Worm (Caenorhabditis elegans): ENCODE data around the gene T11F9.14.
A peak's percentile ranks its signal among the peaks of the same experiment; 100 is the strongest.

The T11F9.14 gene

DNA sequence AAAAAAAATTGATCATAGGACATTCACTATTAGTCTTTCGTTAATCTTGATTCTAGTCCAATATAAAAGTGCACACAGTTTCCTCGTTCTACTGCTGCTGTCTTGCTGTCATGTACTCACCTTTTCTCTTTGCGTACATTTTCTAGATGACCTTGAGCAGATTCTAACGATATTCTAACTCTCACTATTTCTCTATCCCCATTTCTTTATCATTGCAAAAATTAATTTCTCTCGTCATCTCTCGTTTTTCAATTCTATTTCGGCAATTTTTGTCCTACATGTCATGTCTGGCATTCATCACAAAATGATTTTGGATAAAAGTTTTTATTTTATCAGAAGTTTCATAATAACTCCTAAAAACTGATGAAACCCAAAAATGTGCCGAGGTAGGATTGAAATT is 28.1 kb upstream of the T11F9.14 start, which contains the start of gene ttll-5:
Gene ttll-5, plus strand, starts transcription at position 288 of the 400 bp plus-strand sequence.
- TF ChIP-seq fax-1 (tag; optimal IDR thresholded peaks at IDR 0.05) (no peak), ceh-6 (GFP tag; optimal IDR thresholded peaks at IDR 0.05) (no peak), nfya-1 (tag; optimal IDR thresholded peaks at IDR 0.05) (no peak), pha-2 (tag; optimal IDR thresholded peaks at IDR 0.05) (no peak), hlh-6 (tag; optimal IDR thresholded peaks at IDR 0.05) (no peak), ceh-22 (tag; optimal IDR thresholded peaks at IDR 0.05) (no peak), ets-4 (tag; optimal IDR thresholded peaks at IDR 0.05) (no peak), ceh-24 (tag; optimal IDR thresholded peaks at IDR 0.05) (no peak), ceh-45 (GFP tag; IDR thresholded peaks at IDR 0.05) (no peak), ahr-1 (tag; optimal IDR thresholded peaks at IDR 0.05) (no peak)

DNA sequence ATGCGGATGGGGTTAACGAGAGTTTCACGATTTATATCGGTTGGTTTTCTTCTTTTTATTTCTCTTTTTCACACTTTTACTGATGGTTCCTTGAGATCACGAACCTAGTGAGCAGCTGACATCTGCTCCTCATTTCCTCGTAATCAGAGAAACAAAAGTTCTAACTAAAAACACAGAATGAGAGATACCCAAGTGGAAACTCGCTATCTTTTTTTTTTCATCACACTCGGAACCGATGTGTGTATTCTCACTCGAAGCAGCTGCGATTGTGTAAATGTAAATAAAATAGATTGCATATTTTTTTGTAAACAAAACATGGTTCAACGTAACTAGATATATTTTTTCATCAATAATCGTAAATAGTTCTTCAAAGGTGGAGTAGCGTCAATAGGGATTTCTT is 25.7 kb upstream of the T11F9.14 start:
- TF ChIP-seq lin-11 (tag; optimal IDR thresholded peaks at IDR 0.05) (no peak), ceh-18 (tag; optimal IDR thresholded peaks at IDR 0.05) (peak; percentile 51)

DNA sequence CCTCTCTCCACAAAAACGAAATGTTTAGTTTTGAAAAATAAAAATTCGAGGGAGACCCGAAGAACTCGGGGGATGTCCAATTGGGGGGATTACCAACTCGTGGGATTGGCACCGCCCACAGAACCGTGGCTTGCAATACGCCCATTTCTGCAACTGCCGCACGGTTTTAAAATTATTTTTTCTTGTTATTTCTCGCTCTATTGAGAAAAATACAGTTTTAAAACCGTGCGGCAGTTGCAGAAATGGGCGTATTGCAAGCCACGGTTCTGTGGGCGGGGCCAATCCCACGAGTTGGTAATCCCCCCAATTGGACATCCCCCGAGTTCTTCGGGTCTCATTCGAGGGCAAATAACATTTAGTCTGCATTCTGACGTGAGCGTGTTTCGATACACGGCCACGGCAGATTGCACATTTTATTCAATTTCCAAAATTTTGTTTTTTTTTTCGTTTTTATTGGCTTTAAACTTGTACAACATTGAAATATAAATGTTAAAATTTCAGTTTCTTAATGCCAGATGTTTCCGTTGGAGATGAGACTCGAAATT is 24.3 kb upstream of the T11F9.14 start, which contains the start of the genes C55A6.1 and C55A6.10:
Gene C55A6.1, minus strand, starts transcription at position 116 of the 545 bp plus-strand sequence.
Gene C55A6.10, plus strand, starts transcription at position 495 of the 545 bp plus-strand sequence.
- TF ChIP-seq dmd-4 (tag; optimal IDR thresholded peaks at IDR 0.05; ENCODE audit: borderline replicate concordance) (peak; percentile 15), ceh-48 (tag; optimal IDR thresholded peaks at IDR 0.05) (peak; percentile 10), ttx-3 (tag; optimal IDR thresholded peaks at IDR 0.05) (peak; percentile 17), ceh-6 (GFP tag; optimal IDR thresholded peaks at IDR 0.05) (peak; percentile 14), ceh-34 (tag; optimal IDR thresholded peaks at IDR 0.05) (peak; percentile 53), hlh-6 (tag; optimal IDR thresholded peaks at IDR 0.05) (peak; percentile 15), sdc-2 (tag; optimal IDR thresholded peaks at IDR 0.05) (peak; percentile 30), nfya-1 (tag; optimal IDR thresholded peaks at IDR 0.05) (peak; percentile 73), ceh-14 (tag; optimal IDR thresholded peaks at IDR 0.05) (peak; percentile 92), tbx-7 (tag; optimal IDR thresholded peaks at IDR 0.05) (peak; percentile 62), F13H6.1 (tag; optimal IDR thresholded peaks at IDR 0.05) (peak; percentile 70), syd-9 (tag; optimal IDR thresholded peaks at IDR 0.05) (peak; percentile 36), lim-6 (tag; optimal IDR thresholded peaks at IDR 0.05) (peak; percentile 82), ref-2 (tag; optimal IDR thresholded peaks at IDR 0.05) (peak; percentile 88), unc-42 (tag; optimal IDR thresholded peaks at IDR 0.05) (peak; percentile 83), rnt-1 (tag; optimal IDR thresholded peaks at IDR 0.05) (peak; percentile 71), zip-5 (tag; optimal IDR thresholded peaks at IDR 0.05) (peak; percentile 43), C08G9.2 (tag; optimal IDR thresholded peaks at IDR 0.05) (peak; percentile 75), fax-1 (tag; optimal IDR thresholded peaks at IDR 0.05) (peak; percentile 50), ceh-19 (GFP tag; optimal IDR thresholded peaks at IDR 0.05) (peak; percentile 19), ets-4 (tag; optimal IDR thresholded peaks at IDR 0.05) (peak; percentile 65), elt-2 (tag; optimal IDR thresholded peaks at IDR 0.05) (peak; percentile 36), hlh-8 (tag; optimal IDR thresholded peaks at IDR 0.05) (peak; percentile 32), ceh-31 (tag; optimal IDR thresholded peaks at IDR 0.05) (peak; percentile 96), tbx-2 (tag; optimal IDR thresholded peaks at IDR 0.05) (peak; percentile 93), ztf-16 (tag; optimal IDR thresholded peaks at IDR 0.05) (peak; percentile 11), ceh-2 (tag; optimal IDR thresholded peaks at IDR 0.05) (peak; percentile 80), ceh-18 (tag; optimal IDR thresholded peaks at IDR 0.05) (peak; percentile 35)

- TF ChIP-seq nfya-1 (tag; optimal IDR thresholded peaks at IDR 0.05) (peak; percentile 91), T23F11.4 (GFP tag; optimal IDR thresholded peaks at IDR 0.05) (no peak), lim-6 (tag; optimal IDR thresholded peaks at IDR 0.05) (no peak), K02D7.2 (tag; optimal IDR thresholded peaks at IDR 0.05) (no peak)
Observed at ce11 chrV:11503081-11503751, 22.6 kb upstream of the T11F9.14 start, which contains the start of gene C55A6.12. C55A6.12 (minus strand) TSS chrV:11503131.
